Worm (Caenorhabditis elegans): ENCODE data around the gene T05B4.8.

- TF ChIP-seq lsy-2 (tag; optimal IDR thresholded peaks at IDR 0.05), result no peak
- TF ChIP-seq ceh-82 (tag; optimal IDR thresholded peaks at IDR 0.05), result no peak
- no peak for TF ChIP-seq zag-1 (tag; optimal IDR thresholded peaks at IDR 0.05)
- no peak for TF ChIP-seq aly-2 (tag; optimal IDR thresholded peaks at IDR 0.05)
- no peak for TF ChIP-seq mdl-1 (tag; optimal IDR thresholded peaks at IDR 0.05)
- TF ChIP-seq F13H6.1 (tag; optimal IDR thresholded peaks at IDR 0.05), result no peak
- TF ChIP-seq snpc-4 (tag; optimal IDR thresholded peaks at IDR 0.05), result no peak
- TF ChIP-seq mab-5 (tag; optimal IDR thresholded peaks at IDR 0.05), result no peak
- TF ChIP-seq lin-13 (GFP tag; optimal IDR thresholded peaks at IDR 0.05), result no peak
- TF ChIP-seq nhr-237 (tag; optimal IDR thresholded peaks at IDR 0.05), result no peak
- TF ChIP-seq nhr-23 (tag; optimal IDR thresholded peaks at IDR 0.05), result no peak
Observed at ce11 chrV:4152200-4152599, 36.2 kb upstream of the T05B4.8 start, which contains the start of gene Y45G5AM.6.
